Worm (Caenorhabditis elegans): ENCODE data around the gene ZK673.2.

- TF ChIP-seq ceh-28 (tag; optimal IDR thresholded peaks at IDR 0.05) (no peak), snpc-4 (tag; optimal IDR thresholded peaks at IDR 0.05) (no peak), pha-4 (GFP tag; IDR thresholded peaks at IDR 0.05) (no peak), pha-4 (tag; optimal IDR thresholded peaks at IDR 0.05) (no peak), unc-130 (GFP tag; optimal IDR thresholded peaks at IDR 0.05) (no peak), F44E2.7 (GFP tag; IDR thresholded peaks at IDR 0.05) (no peak)
Observed at ce11 chrII:10479348-10479747, 31.3 kb downstream of the ZK673.2 start, which contains the start of gene clec-59.

All from whole organism, L4 larva.